Fruit fly (Drosophila melanogaster): ENCODE measurements around the gene CG7384.

The CG7384 gene

dm6 chr2L:10522174-10522893 is 12.1 kb upstream of the CG7384 start (continued):
- TF ChIP-seq CG30431 (GFP tag; optimal IDR thresholded peaks at IDR 0.05) (no peak), grn (GFP tag; optimal IDR thresholded peaks at IDR 0.05) (peak; percentile 23), eyg (GFP tag; optimal IDR thresholded peaks at IDR 0.05) (no peak), CG11085 (GFP tag; IDR thresholded peaks at IDR 0.05) (0 out of 2 replicates have a peak, but pooled peaks have one; percentile 32), zfh1 (GFP tag; IDR thresholded peaks at IDR 0.05) (no peak), nerfin-1 (tag; optimal IDR thresholded peaks at IDR 0.05) (peak; percentile 38), dysf (GFP tag; IDR thresholded peaks at IDR 0.05) (peak; percentile 90), org-1 (GFP tag; optimal IDR thresholded peaks at IDR 0.05) (peak; percentile 70), tx (GFP tag; optimal IDR thresholded peaks at IDR 0.05) (no peak), zfh2 (GFP tag; optimal IDR thresholded peaks at IDR 0.05) (no peak), fd64A (GFP tag; optimal IDR thresholded peaks at IDR 0.05) (no peak), CG6854 (GFP tag; optimal IDR thresholded peaks at IDR 0.05) (peak; percentile 14), maf-S (GFP tag; optimal IDR thresholded peaks at IDR 0.05) (no peak), sd (tag; optimal IDR thresholded peaks at IDR 0.05) (peak; percentile 6), CG4328 (GFP tag; optimal IDR thresholded peaks at IDR 0.05) (no peak), Neu2 (GFP tag; optimal IDR thresholded peaks at IDR 0.05; ENCODE audit: borderline replicate concordance) (no peak), Nf-YC (tag; optimal IDR thresholded peaks at IDR 0.05) (no peak), CG11093 (GFP tag; IDR thresholded peaks at IDR 0.05) (peak; percentile 68; the same call in 1 of the 3 replicates), Side (GFP tag; optimal IDR thresholded peaks at IDR 0.05) (no peak), az2 (GFP tag; optimal IDR thresholded peaks at IDR 0.05) (peak; percentile 48), HLH54F (GFP tag; optimal IDR thresholded peaks at IDR 0.05) (no peak), CG4360 (GFP tag; IDR thresholded peaks at IDR 0.05) (no peak), CG2678 (tag; optimal IDR thresholded peaks at IDR 0.05) (peak; percentile 83), CG7271 (tag; optimal IDR thresholded peaks at IDR 0.05) (no peak), crol (GFP tag; IDR thresholded peaks at IDR 0.05) (peak; percentile 74), CG6813 (GFP tag; optimal IDR thresholded peaks at IDR 0.05) (peak; percentile 36), CG30020 (tag; optimal IDR thresholded peaks at IDR 0.05) (no peak), Bteb2 (GFP tag; optimal IDR thresholded peaks at IDR 0.05) (no peak), ranshi (GFP tag; IDR thresholded peaks at IDR 0.05) (peak; percentile 46; the same call in 1 of the 2 replicates), Scr (GFP tag; IDR thresholded peaks at IDR 0.05; ENCODE audit: partially characterized antibody) (no peak), CG14014 (GFP tag; IDR thresholded peaks at IDR 0.05) (peak; percentile 25; the same call in 1 of the 2 replicates), CG12071 (GFP tag; optimal IDR thresholded peaks at IDR 0.05) (no peak), CHES-1-like (GFP tag; optimal IDR thresholded peaks at IDR 0.05) (no peak), CG30403 (GFP tag; optimal IDR thresholded peaks at IDR 0.05) (peak; percentile 77), B-H1 (GFP tag; IDR thresholded peaks at IDR 0.05) (peak; percentile 46; the same call in 2 of the 3 replicates), gcm2 (GFP tag; optimal IDR thresholded peaks at IDR 0.05) (no peak), Mad (GFP tag; optimal IDR thresholded peaks at IDR 0.05) (no peak), fd102C (GFP tag; optimal IDR thresholded peaks at IDR 0.05) (no peak), CG13123 (GFP tag; optimal IDR thresholded peaks at IDR 0.05) (peak; percentile 24), CTCF (GFP tag; optimal IDR thresholded peaks at IDR 0.05) (no peak), CG1602 (GFP tag; optimal IDR thresholded peaks at IDR 0.05) (peak; percentile 56), gcm (GFP tag; optimal IDR thresholded peaks at IDR 0.05) (peak; percentile 19), Dip3 (GFP tag; optimal IDR thresholded peaks at IDR 0.05) (no peak), CG8290 (GFP tag; optimal IDR thresholded peaks at IDR 0.05) (no peak), CG8290 (tag; optimal IDR thresholded peaks at IDR 0.05) (peak in 1 of 2 experiments; percentile 21), Antp (GFP tag; optimal IDR thresholded peaks at IDR 0.05) (no peak), CG18619 (GFP tag; optimal IDR thresholded peaks at IDR 0.05) (peak; percentile 59), HLH3B (GFP tag; IDR thresholded peaks at IDR 0.05) (peak; percentile 37; the same call in 1 of the 2 replicates), CG12155 (GFP tag; optimal IDR thresholded peaks at IDR 0.05) (peak; percentile 0), CG11456 (GFP tag; IDR thresholded peaks at IDR 0.05) (peak; percentile 69; the same call in 2 of the 3 replicates), CG43689 (GFP tag; IDR thresholded peaks at IDR 0.05) (no peak)
